Worm (Caenorhabditis elegans) whole organism, young adult: ENCODE data around the gene arl-5.

Source experiments
- C17E4.6 ChIP-seq: fragments of 200-800 bp; sonication (Bioruptor generic); IDR thresholded peaks from 2 replicates; pipeline ENCODE4 v1.3.6; 2022; ENCODE audit warnings: missing genetic modification reagents, missing genetic modification characterization, missing compliant biosample characterization
- F22D6.2 ChIP-seq: sonication (generic microtip); optimal IDR thresholded peaks from 2 replicates; lab custom pipeline; 2016; ENCODE audit warnings: mild to moderate bottlenecking, missing genetic modification characterization, missing compliant biosample characterization
- F23B12.7 ChIP-seq: sonication (generic microtip); optimal IDR thresholded peaks from 2 replicates; lab custom pipeline; 2017; ENCODE audit warnings: missing genetic modification characterization, mild to moderate bottlenecking, missing compliant biosample characterization, antibody characterized with exemption, moderate library complexity; ENCODE audit not compliant: insufficient read depth
- F33H1.4 ChIP-seq: fragments of 200-800 bp; sonication (Bioruptor generic); IDR thresholded peaks from 2 replicates; pipeline ENCODE4 v1.3.6; 2022; ENCODE audit warnings: missing genetic modification reagents, missing genetic modification characterization, missing compliant biosample characterization
- F37B4.10 ChIP-seq: fragments of 200-800 bp; sonication (Bioruptor generic); IDR thresholded peaks from 2 replicates; pipeline ENCODE4 v1.3.6; 2022; ENCODE audit warnings: missing genetic modification characterization, missing compliant biosample characterization
- F49E8.2 ChIP-seq: sonication (generic microtip); optimal IDR thresholded peaks from 3 replicates; lab custom pipeline; 2017; ENCODE audit warnings: missing genetic modification characterization, mild to moderate bottlenecking, missing compliant biosample characterization, antibody characterized with exemption, moderate library complexity; ENCODE audit not compliant: insufficient read depth
- F55B11.4 ChIP-seq: sonication (generic microtip); optimal IDR thresholded peaks from 2 replicates; lab custom pipeline; 2016; ENCODE audit warnings: missing compliant biosample characterization, missing genetic modification characterization, borderline replicate concordance; ENCODE audit not compliant: insufficient read depth
- F57A8.1 ChIP-seq: fragments of 200-800 bp; sonication (Bioruptor generic); optimal IDR thresholded peaks from 2 replicates; lab custom pipeline; 2018; ENCODE audit warnings: mild to moderate bottlenecking, missing genetic modification characterization, moderate library complexity, missing compliant biosample characterization
- K11D2.4 ChIP-seq: fragments of 200-800 bp; sonication (Bioruptor generic); IDR thresholded peaks from 2 replicates; pipeline ENCODE4 v1.3.6; 2022; ENCODE audit warnings: missing genetic modification reagents, missing genetic modification characterization, missing compliant biosample characterization
- K12H6.12 ChIP-seq: fragments of 200-800 bp; sonication (Bioruptor generic); optimal IDR thresholded peaks from 2 replicates; lab custom pipeline; 2018; ENCODE audit warnings: mild to moderate bottlenecking, missing genetic modification characterization, missing compliant biosample characterization
- Y53G8AR.9 ChIP-seq: fragments of 200-800 bp; sonication (Bioruptor generic); conservative IDR thresholded peaks from 2 replicates; pipeline ENCODE4 v1.3.6; 2022; ENCODE audit warnings: missing genetic modification reagents, missing genetic modification characterization, missing compliant biosample characterization
- Y95B8A.8 ChIP-seq: fragments of 200-800 bp; sonication (Bioruptor generic); IDR thresholded peaks from 2 replicates; pipeline ENCODE4 v1.3.6; 2022; ENCODE audit warnings: missing genetic modification reagents, missing genetic modification characterization, missing compliant biosample characterization
- ama-1 ChIP-seq, 3 experiments: fragments of 150-350 bp in 1 of 3; sonication (generic microtip) in 2 of 3; optimal IDR thresholded peaks; 2 replicates each; lab custom pipeline; 2014 to 2018; ENCODE audit warnings: missing biosample characterization in 2 of 3, missing genetic modification characterization in 2 of 3, missing genetic modification reagents in 2 of 3
- atf-7 ChIP-seq: sonication (generic microtip); optimal IDR thresholded peaks from 2 replicates; lab custom pipeline; 2017; ENCODE audit warnings: mild to moderate bottlenecking, missing genetic modification characterization, missing compliant biosample characterization
- attf-3 ChIP-seq: fragments of 200-800 bp; sonication (Bioruptor generic); conservative IDR thresholded peaks from 2 replicates; pipeline ENCODE4 v1.3.6; 2022; ENCODE audit warnings: missing genetic modification reagents, missing genetic modification characterization, missing compliant biosample characterization
- ccch-3 ChIP-seq: fragments of 200-800 bp; sonication (Bioruptor generic); optimal IDR thresholded peaks from 2 replicates; lab custom pipeline; 2018; ENCODE audit warnings: mild to moderate bottlenecking, missing genetic modification characterization, missing compliant biosample characterization
- cebp-1 ChIP-seq, 2 experiments: fragments of 200-800 bp in 1 of 2; sonication (Bioruptor generic) in 1 of 2; sonication (generic microtip) in 1 of 2; IDR thresholded peaks in 1 of 2; optimal IDR thresholded peaks in 1 of 2; 2 replicates each; pipeline versions ENCODE4 v1.3.6 to Lab custom; 2017 to 2022; ENCODE audit warnings: missing compliant biosample characterization in 2 of 2, missing genetic modification characterization in 2 of 2, mild to moderate bottlenecking in 1 of 2, missing genetic modification reagents in 1 of 2, moderate library complexity in 1 of 2
- chd-7 ChIP-seq: sonication (generic microtip); optimal IDR thresholded peaks from 2 replicates; lab custom pipeline; 2016; ENCODE audit warnings: mild to moderate bottlenecking, missing genetic modification characterization, moderate library complexity, missing compliant biosample characterization
- die-1 ChIP-seq: sonication (generic microtip); optimal IDR thresholded peaks from 2 replicates; lab custom pipeline; 2016; ENCODE audit warnings: missing genotype, mild to moderate bottlenecking, missing genetic modification characterization, missing compliant biosample characterization
- dox-1 ChIP-seq: fragments of 200-800 bp; sonication (Bioruptor generic); IDR thresholded peaks from 2 replicates; pipeline ENCODE4 v1.3.6; 2022; ENCODE audit warnings: missing genetic modification reagents, missing genetic modification characterization, missing compliant biosample characterization
- efl-1 ChIP-seq: fragments of 150-350 bp; optimal IDR thresholded peaks from 2 replicates; lab custom pipeline; 2014; ENCODE audit warnings: missing biosample characterization, missing genetic modification reagents, missing genetic modification characterization
- egrh-3 ChIP-seq: fragments of 200-800 bp; sonication (Bioruptor generic); IDR thresholded peaks from 2 replicates; pipeline ENCODE4 v1.3.6; 2022; ENCODE audit warnings: missing genetic modification reagents, missing genetic modification characterization, missing compliant biosample characterization
- ets-4 ChIP-seq: fragments of 200-800 bp; sonication (Bioruptor generic); optimal IDR thresholded peaks from 2 replicates; lab custom pipeline; 2018; ENCODE audit warnings: mild to moderate bottlenecking, missing genetic modification characterization, missing compliant biosample characterization
- hmg-1.2 ChIP-seq: fragments of 200-800 bp; sonication (Bioruptor generic); IDR thresholded peaks from 2 replicates; pipeline ENCODE4 v1.3.6; 2022; ENCODE audit warnings: missing genetic modification reagents, missing genetic modification characterization, missing compliant biosample characterization
- lin-54 ChIP-seq: fragments of 200-800 bp; sonication (Bioruptor generic); optimal IDR thresholded peaks from 2 replicates; lab custom pipeline; 2018; ENCODE audit warnings: mild to moderate bottlenecking, missing genetic modification characterization, missing compliant biosample characterization
- lsl-1 ChIP-seq: fragments of 200-800 bp; sonication (Bioruptor generic); optimal IDR thresholded peaks from 2 replicates; lab custom pipeline; 2018; ENCODE audit warnings: mild to moderate bottlenecking, missing genetic modification characterization, moderate library complexity, missing compliant biosample characterization
- lsy-27 ChIP-seq: sonication (generic microtip); optimal IDR thresholded peaks from 2 replicates; lab custom pipeline; 2017; ENCODE audit warnings: missing genetic modification characterization, mild to moderate bottlenecking, missing compliant biosample characterization, antibody characterized with exemption, missing genotype, borderline replicate concordance; ENCODE audit not compliant: insufficient read depth
- madf-6 ChIP-seq: fragments of 200-800 bp; sonication (Bioruptor generic); IDR thresholded peaks from 2 replicates; pipeline ENCODE4 v1.3.6; 2022; ENCODE audit warnings: missing genetic modification reagents, missing genetic modification characterization, missing compliant biosample characterization
- madf-8 ChIP-seq: fragments of 200-800 bp; sonication (Bioruptor generic); conservative IDR thresholded peaks from 2 replicates; pipeline ENCODE4 v1.3.6; 2022; ENCODE audit warnings: missing genetic modification reagents, missing genetic modification characterization, missing compliant biosample characterization
- nfyb-1 ChIP-seq: fragments of 200-800 bp; sonication (Bioruptor generic); IDR thresholded peaks from 2 replicates; pipeline ENCODE4 v1.3.6; 2022; ENCODE audit warnings: missing genetic modification reagents, missing genetic modification characterization, missing compliant biosample characterization
- nhr-179 ChIP-seq: sonication (generic microtip); optimal IDR thresholded peaks from 2 replicates; lab custom pipeline; 2016; ENCODE audit warnings: mild to moderate bottlenecking, missing genetic modification characterization, missing compliant biosample characterization
- nhr-27 ChIP-seq: fragments of 200-800 bp; sonication (Bioruptor generic); optimal IDR thresholded peaks from 2 replicates; lab custom pipeline; 2018; ENCODE audit warnings: mild to moderate bottlenecking, missing genetic modification characterization, moderate library complexity, missing compliant biosample characterization
- nhr-80 ChIP-seq: sonication (generic microtip); optimal IDR thresholded peaks from 2 replicates; lab custom pipeline; 2016; ENCODE audit warnings: missing genetic modification characterization, missing compliant biosample characterization
- pbrm-1 ChIP-seq: fragments of 200-800 bp; sonication (Bioruptor generic); IDR thresholded peaks from 2 replicates; pipeline ENCODE4 v1.3.6; 2022; ENCODE audit warnings: missing genetic modification reagents, missing genetic modification characterization, missing compliant biosample characterization
- rcor-1 ChIP-seq: fragments of 200-800 bp; sonication (Bioruptor generic); IDR thresholded peaks from 2 replicates; pipeline ENCODE4 v1.3.6; 2022; ENCODE audit warnings: missing genetic modification reagents, missing genetic modification characterization, missing compliant biosample characterization
- rpc-1 ChIP-seq, 2 experiments: fragments of 150-350 bp in 1 of 2; sonication (generic microtip) in 1 of 2; optimal IDR thresholded peaks; 2 replicates each; lab custom pipeline; 2014 to 2018; ENCODE audit warnings: missing biosample characterization in 1 of 2, missing genetic modification characterization in 1 of 2, missing genetic modification reagents in 1 of 2, missing genotype in 1 of 2
- snpc-1.3 ChIP-seq: sonication (generic microtip); optimal IDR thresholded peaks from 2 replicates; lab custom pipeline; 2017; ENCODE audit warnings: missing genetic modification characterization, mild to moderate bottlenecking, missing compliant biosample characterization, antibody characterized with exemption, moderate library complexity, missing genotype, missing genetic modification reagents; ENCODE audit not compliant: insufficient read depth
- snpc-3.4 ChIP-seq: sonication (generic microtip); optimal IDR thresholded peaks from 2 replicates; lab custom pipeline; 2017; ENCODE audit warnings: missing genetic modification characterization, mild to moderate bottlenecking, missing compliant biosample characterization, antibody characterized with exemption, moderate library complexity, missing genotype, missing genetic modification reagents
- snpc-4 ChIP-seq, 5 experiments: fragments of 150-350 bp in 1 of 5; sonication (generic microtip) in 4 of 5; optimal IDR thresholded peaks; 2 replicates each; lab custom pipeline; 2014 to 2018; ENCODE audit warnings: missing genetic modification characterization in 5 of 5, missing biosample characterization in 3 of 5, antibody characterized with exemption in 2 of 5, mild to moderate bottlenecking in 2 of 5, missing compliant biosample characterization in 2 of 5, missing genotype in 2 of 5, moderate library complexity in 2 of 5, missing genetic modification reagents in 1 of 5

The arl-5 gene

DNA sequence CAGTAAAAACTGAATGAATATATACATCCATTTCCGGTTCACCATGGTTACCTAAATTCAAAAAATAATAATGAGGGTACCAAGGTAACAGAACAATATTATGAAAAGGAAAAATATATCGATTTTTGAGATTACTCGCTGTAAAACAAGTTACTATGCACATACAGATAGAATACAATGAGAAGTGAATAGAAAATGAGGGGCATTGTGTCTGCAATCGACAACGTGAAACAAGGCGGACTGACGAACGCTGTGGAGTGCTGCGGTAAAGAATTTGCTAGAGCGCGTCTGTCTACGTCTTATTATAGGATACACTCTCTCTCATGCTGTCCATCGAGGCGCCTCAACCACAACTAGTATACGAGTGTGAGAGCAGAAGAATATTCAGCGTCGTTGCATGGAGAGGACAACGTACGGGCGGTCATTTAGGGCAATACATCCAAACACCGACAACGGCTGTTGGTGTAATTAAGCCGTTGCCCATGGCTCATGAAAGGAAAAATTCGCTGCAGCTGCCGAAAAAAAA is 5.9 kb upstream of the arl-5 start, which contains the start of gene cnx-1:
Gene cnx-1 (minus strand): TSS at position 51 of the 526 bp plus-strand sequence.
- TF ChIP-seq hmg-1.2 (peak; percentile 37; the same call in 1 of the 2 replicates), F55B11.4 (tag; lab: Kevin White, UChicago) (no peak), F57A8.1 (GFP tag; lab: Kevin White, UChicago) (no peak), pbrm-1 (GFP tag; lab: Robert Waterston, UW) (peak; percentile 42; the same call in 1 of the 2 replicates), dox-1 (peak; percentile 8; the same call in 1 of the 2 replicates), ets-4 (no peak), cebp-1 (GFP tag; IDR thresholded peaks at IDR 0.05; lab: Robert Waterston, UW) (no peak), cebp-1 (tag; optimal IDR thresholded peaks at IDR 0.05; lab: Kevin White, UChicago) (peak; percentile 25), Y53G8AR.9 (GFP tag; lab: Robert Waterston, UW) (0 out of 2 replicates have a peak, but pooled peaks have one; percentile 15), snpc-1.3 (tag; lab: Kevin White, UChicago) (no peak), nhr-80 (tag; lab: Kevin White, UChicago) (peak; percentile 2), rcor-1 (GFP tag; lab: Robert Waterston, UW) (0 out of 2 replicates have a peak, but pooled peaks have one; percentile 35), snpc-3.4 (tag; lab: Kevin White, UChicago) (no peak)

DNA sequence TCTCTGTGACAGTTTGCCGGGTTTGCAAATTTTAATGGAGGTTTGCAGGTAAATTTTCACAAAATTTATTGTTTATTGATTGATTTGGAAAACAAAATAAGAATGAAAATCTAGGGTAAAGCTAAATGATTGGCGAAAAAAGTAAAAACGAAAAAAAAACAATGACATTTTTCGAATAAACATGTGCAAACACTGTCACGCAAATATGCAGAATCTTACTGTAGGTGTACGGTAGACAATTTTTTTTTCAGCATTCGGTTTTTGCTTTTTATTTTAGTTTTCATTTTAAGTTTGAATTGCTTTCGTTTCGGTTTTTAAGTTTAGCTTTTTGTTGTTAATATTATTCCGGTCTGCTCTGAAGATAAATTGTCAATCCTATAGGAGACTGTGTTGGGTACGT is 5.1 kb upstream of the arl-5 start:
- TF ChIP-seq nhr-179 (tag; lab: Kevin White, UChicago) (no peak), efl-1 (GFP tag; lab: Kevin White, UChicago) (peak; percentile 35), madf-8 (GFP tag; lab: Robert Waterston, UW) (0 out of 2 replicates have a peak, but pooled peaks have one; percentile 24), snpc-3.4 (tag; lab: Kevin White, UChicago) (peak; percentile 1), F49E8.2 (tag; lab: Kevin White, UChicago) (peak; percentile 26), F33H1.4 (peak; percentile 31), atf-7 (tag; lab: Kevin White, UChicago) (no peak), madf-6 (peak; percentile 60), attf-3 (GFP tag; lab: Robert Waterston, UW) (no peak), Y95B8A.8 (no peak), lin-54 (GFP tag; lab: Kevin White, UChicago) (peak; percentile 45), dox-1 (peak; percentile 30; the same call in 1 of the 2 replicates), lsl-1 (peak; percentile 93)

DNA sequence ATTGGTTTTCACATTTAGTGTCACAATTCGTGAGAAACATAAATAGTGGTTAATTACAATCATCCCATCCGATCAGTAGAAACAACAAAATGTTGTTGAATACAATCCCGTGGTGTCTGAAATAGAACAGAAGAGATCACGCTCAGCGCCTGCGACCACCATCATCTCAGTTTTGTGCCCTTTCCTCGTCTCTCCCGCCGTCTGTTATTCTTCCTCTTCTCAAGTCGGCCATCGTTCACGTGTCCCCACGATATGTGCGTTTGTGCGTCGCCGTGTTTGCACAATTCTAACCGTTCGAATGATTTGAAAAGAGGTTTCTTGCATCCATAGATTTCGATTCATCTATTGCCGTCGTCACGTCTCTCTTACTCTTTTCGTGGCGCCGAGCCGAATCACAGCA is 4.3 kb upstream of the arl-5 start, which contains the start of gene panl-3:
Gene panl-3 (plus strand): TSS at position 294 of the 400 bp plus-strand sequence.
- TF ChIP-seq attf-3 (GFP tag; lab: Robert Waterston, UW) (no peak), ets-4 (no peak), C17E4.6 (GFP tag; lab: Robert Waterston, UW) (no peak), Y95B8A.8 (no peak), F22D6.2 (tag; lab: Kevin White, UChicago) (no peak), F37B4.10 (GFP tag; lab: Robert Waterston, UW) (no peak), nhr-80 (tag; lab: Kevin White, UChicago) (peak; percentile 44), F23B12.7 (tag; lab: Kevin White, UChicago) (peak; percentile 41), cebp-1 (GFP tag; IDR thresholded peaks at IDR 0.05; lab: Robert Waterston, UW) (peak; percentile 47; the same call in 1 of the 2 replicates), cebp-1 (tag; optimal IDR thresholded peaks at IDR 0.05; lab: Kevin White, UChicago) (peak; percentile 64), snpc-3.4 (tag; lab: Kevin White, UChicago) (no peak), ama-1 (optimal IDR thresholded peaks at IDR 0.05; lab: Kevin White, UChicago) (peak; percentile 22), ama-1 (GFP tag; optimal IDR thresholded peaks at IDR 0.05; lab: Kevin White, UChicago) (no peak), K12H6.12 (peak; percentile 56), ccch-3 (GFP tag; lab: Kevin White, UChicago) (no peak), nhr-27 (no peak), rpc-1 (optimal IDR thresholded peaks at IDR 0.05; lab: Kevin White, UChicago) (no peak), rpc-1 (tag; optimal IDR thresholded peaks at IDR 0.05; lab: Kevin White, UChicago) (no peak), nfyb-1 (GFP tag; lab: Robert Waterston, UW) (0 out of 2 replicates have a peak, but pooled peaks have one; percentile 18), K11D2.4 (no peak), lsy-27 (tag; lab: Kevin White, UChicago) (no peak), egrh-3 (GFP tag; lab: Robert Waterston, UW) (no peak), snpc-4 (GFP tag; optimal IDR thresholded peaks at IDR 0.05; lab: Kevin White, UChicago) (no peak), snpc-4 (tag; optimal IDR thresholded peaks at IDR 0.05; lab: Kevin White, UChicago) (peak in 2 of 4 experiments; percentile 31 to 38), chd-7 (peak; percentile 52), die-1 (no peak), nhr-179 (tag; lab: Kevin White, UChicago) (no peak)
